Fruit fly (Drosophila melanogaster) whole organism, pupa: ENCODE measurements around the gene CG11670.

Experiments
- CG14655 ChIP-seq: fragments of 200-800 bp; sonication (Bioruptor generic); optimal IDR thresholded peaks from 3 replicates; lab custom pipeline; 2017; ENCODE audit warnings: mild to moderate bottlenecking, missing biosample characterization, missing genetic modification reagents, missing genetic modification characterization
- CG32121 ChIP-seq: fragments of 200-800 bp; sonication (Bioruptor generic); IDR thresholded peaks from 2 replicates; pipeline ENCODE4 v1.3.6; 2022; ENCODE audit warnings: missing biosample characterization, missing genetic modification characterization
- CG34367 ChIP-seq: fragments of 200-800 bp; sonication (Bioruptor generic); optimal IDR thresholded peaks from 2 replicates; lab custom pipeline; 2018; ENCODE audit warnings: missing biosample characterization, mild to moderate bottlenecking, missing genetic modification characterization
- CG9948 ChIP-seq: fragments of 200-800 bp; sonication (Bioruptor generic); optimal IDR thresholded peaks from 2 replicates; lab custom pipeline; 2018; ENCODE audit warnings: missing biosample characterization, mild to moderate bottlenecking, missing genetic modification characterization, moderate library complexity
- rn ChIP-seq: fragments of 200-800 bp; sonication (Bioruptor generic); IDR thresholded peaks from 2 replicates; pipeline ENCODE4 v1.3.6; 2022; ENCODE audit warnings: missing biosample characterization, missing genetic modification characterization

DNA sequence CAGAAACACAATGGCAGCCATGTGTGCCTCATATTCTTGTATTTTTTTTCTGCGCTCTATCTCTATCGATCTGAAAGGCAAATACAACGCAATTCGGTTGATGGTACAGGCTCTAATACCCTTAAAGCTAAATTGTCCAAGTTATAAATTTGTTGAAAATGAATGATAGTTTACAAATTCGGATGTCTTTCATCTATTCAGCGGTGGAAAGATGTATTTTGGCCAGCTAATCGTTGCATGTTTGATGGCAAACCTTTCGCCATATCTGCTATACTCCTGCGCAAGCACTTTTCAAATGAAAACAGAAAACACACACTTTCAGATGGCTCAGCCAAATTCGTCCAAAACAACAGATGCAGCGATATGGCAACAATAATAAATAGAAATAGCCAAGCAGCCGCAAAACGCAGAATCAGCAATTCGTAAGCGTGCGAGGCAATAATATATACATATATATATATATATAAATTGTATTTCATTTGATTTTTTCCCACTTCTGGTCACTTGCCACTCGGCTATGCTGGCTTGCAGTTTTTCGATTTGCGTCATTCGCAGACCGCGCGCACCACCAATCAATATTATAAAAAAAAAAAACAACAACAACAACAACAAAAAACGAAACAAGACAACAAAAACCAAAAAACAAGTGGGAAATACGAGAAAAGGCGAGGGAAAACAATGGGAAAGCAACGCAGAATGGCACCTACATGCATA lies 27.5 kb upstream of the CG11670 start:
- no peak for TF ChIP-seq CG9948
- TF ChIP-seq CG32121 (GFP tag; lab: Robert Waterston, UW) = peak; percentile 54; the same call in 1 of the 2 replicates
- 0 out of 2 replicates have a peak, but pooled peaks have one; percentile 30 for TF ChIP-seq rn (GFP tag; lab: Robert Waterston, UW)
- TF ChIP-seq CG34367 (tag; lab: Kevin White, UChicago) = no peak
- peak; percentile 22 for TF ChIP-seq CG14655 (GFP tag; lab: Kevin White, UChicago)
